Worm (Caenorhabditis elegans) whole organism, L2 larva: Measurements from ENCODE around the gene ikke-1.

Source experiments
- C34F6.9 ChIP-seq: fragments of 150-350 bp; optimal IDR thresholded peaks from 2 replicates; lab custom pipeline; 2014; ENCODE audit warnings: missing biosample characterization, missing genetic modification characterization
- F13H6.1 ChIP-seq: sonication (generic microtip); optimal IDR thresholded peaks from 2 replicates; lab custom pipeline; 2016; ENCODE audit warnings: missing genetic modification characterization, missing compliant biosample characterization
- R02D3.7 ChIP-seq: fragments of 150-350 bp; optimal IDR thresholded peaks from 2 replicates; lab custom pipeline; 2014; ENCODE audit warnings: missing biosample characterization, missing genetic modification characterization
- Y55F3AM.14 ChIP-seq: fragments of 200-800 bp; sonication (Bioruptor generic); optimal IDR thresholded peaks from 2 replicates; lab custom pipeline; 2018; ENCODE audit warnings: mild to moderate bottlenecking, missing genetic modification characterization, missing compliant biosample characterization
- ZK546.5 ChIP-seq: sonication (generic microtip); optimal IDR thresholded peaks from 2 replicates; lab custom pipeline; 2017; ENCODE audit warnings: missing biosample characterization, missing genetic modification characterization
- ama-1 ChIP-seq: fragments of 150-350 bp; optimal IDR thresholded peaks from 2 replicates; lab custom pipeline; 2018; ENCODE audit warnings: inconsistent platforms
- ceh-16 ChIP-seq: fragments of 150-350 bp; optimal IDR thresholded peaks from 2 replicates; lab custom pipeline; 2014; ENCODE audit warnings: missing biosample characterization, missing genetic modification characterization
- crh-2 ChIP-seq: sonication (generic microtip); optimal IDR thresholded peaks from 2 replicates; lab custom pipeline; 2017; ENCODE audit warnings: missing biosample characterization, missing genetic modification characterization
- egl-27 ChIP-seq: sonication (generic microtip); optimal IDR thresholded peaks from 3 replicates; lab custom pipeline; 2017; ENCODE audit warnings: missing biosample characterization, missing genetic modification reagents, missing genetic modification characterization
- elt-1 ChIP-seq: fragments of 150-350 bp; optimal IDR thresholded peaks from 2 replicates; lab custom pipeline; 2014; ENCODE audit warnings: missing biosample characterization, missing genetic modification characterization
- elt-3 ChIP-seq: sonication (generic microtip); optimal IDR thresholded peaks from 2 replicates; lab custom pipeline; 2017; ENCODE audit warnings: missing biosample characterization, missing genetic modification characterization
- fos-1 ChIP-seq: fragments of 150-350 bp; optimal IDR thresholded peaks from 2 replicates; lab custom pipeline; 2014; ENCODE audit warnings: missing biosample characterization, missing genetic modification characterization
- lin-11 ChIP-seq: fragments of 150-350 bp; sonication (generic microtip); optimal IDR thresholded peaks from 2 replicates; lab custom pipeline; 2014; ENCODE audit warnings: missing biosample characterization, missing genetic modification characterization, inconsistent platforms, mixed read lengths
- lin-13 ChIP-seq: fragments of 150-350 bp; optimal IDR thresholded peaks from 2 replicates; lab custom pipeline; 2014; ENCODE audit warnings: missing biosample characterization, missing genetic modification reagents, missing genetic modification characterization
- lsy-2 ChIP-seq, 2 experiments: fragments of 150-350 bp in 1 of 2; sonication (generic microtip) in 1 of 2; optimal IDR thresholded peaks; 2 replicates each; lab custom pipeline; 2014 to 2017; ENCODE audit warnings: missing biosample characterization in 2 of 2, missing genetic modification characterization in 2 of 2
- mab-5 ChIP-seq: fragments of 150-350 bp; optimal IDR thresholded peaks from 2 replicates; lab custom pipeline; 2014; ENCODE audit warnings: missing biosample characterization, missing genetic modification characterization
- nhr-11 ChIP-seq: fragments of 150-350 bp; optimal IDR thresholded peaks from 2 replicates; lab custom pipeline; 2014; ENCODE audit warnings: missing biosample characterization, missing genetic modification characterization
- nhr-12 ChIP-seq: fragments of 150-350 bp; optimal IDR thresholded peaks from 2 replicates; lab custom pipeline; 2014; ENCODE audit warnings: missing biosample characterization, missing genetic modification characterization
- nhr-129 ChIP-seq: fragments of 150-350 bp; optimal IDR thresholded peaks from 2 replicates; lab custom pipeline; 2014; ENCODE audit warnings: missing biosample characterization, missing genetic modification characterization
- nhr-21 ChIP-seq: fragments of 150-350 bp; optimal IDR thresholded peaks from 2 replicates; lab custom pipeline; 2014; ENCODE audit warnings: missing biosample characterization, missing genetic modification characterization
- nhr-23 ChIP-seq: fragments of 150-350 bp; optimal IDR thresholded peaks from 2 replicates; lab custom pipeline; 2014; ENCODE audit warnings: missing biosample characterization, missing genetic modification reagents, missing genetic modification characterization
- nhr-237 ChIP-seq: fragments of 150-350 bp; optimal IDR thresholded peaks from 2 replicates; lab custom pipeline; 2014; ENCODE audit warnings: missing biosample characterization, missing genetic modification characterization
- nhr-6 ChIP-seq: fragments of 150-350 bp; optimal IDR thresholded peaks from 2 replicates; lab custom pipeline; 2014; ENCODE audit warnings: missing biosample characterization, missing genetic modification characterization
- nhr-77 ChIP-seq: fragments of 150-350 bp; optimal IDR thresholded peaks from 2 replicates; lab custom pipeline; 2014; ENCODE audit warnings: missing biosample characterization, missing genetic modification characterization
- peb-1 ChIP-seq: fragments of 150-350 bp; optimal IDR thresholded peaks from 2 replicates; lab custom pipeline; 2014; ENCODE audit warnings: missing biosample characterization, missing genetic modification characterization
- sem-4 ChIP-seq: fragments of 150-350 bp; optimal IDR thresholded peaks from 2 replicates; lab custom pipeline; 2014; ENCODE audit warnings: missing biosample characterization, missing genetic modification reagents, missing genetic modification characterization
- sma-3 ChIP-seq: sonication (generic microtip); optimal IDR thresholded peaks from 2 replicates; lab custom pipeline; 2016; ENCODE audit warnings: missing genetic modification reagents, missing genetic modification characterization, missing compliant biosample characterization
- sma-9 ChIP-seq, 2 experiments: fragments of 150-350 bp in 1 of 2; sonication (generic microtip) in 1 of 2; optimal IDR thresholded peaks; 2 replicates each; lab custom pipeline; 2014 to 2016; ENCODE audit warnings: missing genetic modification characterization in 2 of 2, mild to moderate bottlenecking in 1 of 2, missing biosample characterization in 1 of 2, missing compliant biosample characterization in 1 of 2, missing genetic modification reagents in 1 of 2, moderate library complexity in 1 of 2
- snpc-4 ChIP-seq: fragments of 150-350 bp; optimal IDR thresholded peaks from 2 replicates; lab custom pipeline; 2014; ENCODE audit warnings: missing biosample characterization, missing genetic modification characterization
- unc-39 ChIP-seq: fragments of 150-350 bp; optimal IDR thresholded peaks from 2 replicates; lab custom pipeline; 2014; ENCODE audit warnings: missing biosample characterization, missing genetic modification characterization
- ztf-11 ChIP-seq: sonication (generic microtip); optimal IDR thresholded peaks from 2 replicates; lab custom pipeline; 2017; ENCODE audit warnings: missing biosample characterization, missing genetic modification characterization
- ztf-4 ChIP-seq: fragments of 150-350 bp; optimal IDR thresholded peaks from 2 replicates; lab custom pipeline; 2014; ENCODE audit warnings: missing biosample characterization, missing genetic modification characterization

Gene ikke-1

ce11 chrIII:9075539-9075938 lies 25.0 kb upstream of the ikke-1 start, which contains the start of gene F02A9.7:
F02A9.7 (minus strand) TSS chrIII:9075639.
- TF ChIP-seq ZK546.5 (tag; lab: Kevin White, UChicago), result no peak
- TF ChIP-seq ztf-4 (tag; lab: Kevin White, UChicago), result no peak
- TF ChIP-seq Y55F3AM.14 (GFP tag; lab: Kevin White, UChicago), result no peak
- TF ChIP-seq snpc-4, result no peak
- no peak for TF ChIP-seq ama-1
- no peak for TF ChIP-seq sma-9 (GFP tag; optimal IDR thresholded peaks at IDR 0.05; lab: Kevin White, UChicago)
- TF ChIP-seq sma-9 (tag; optimal IDR thresholded peaks at IDR 0.05; lab: Kevin White, UChicago), result no peak
- TF ChIP-seq egl-27 (tag; lab: Kevin White, UChicago), result no peak
- no peak for TF ChIP-seq nhr-23 (tag; lab: Kevin White, UChicago)
- no peak for TF ChIP-seq R02D3.7 (tag; lab: Kevin White, UChicago)
- no peak for TF ChIP-seq nhr-6 (tag; lab: Kevin White, UChicago)
- no peak for TF ChIP-seq nhr-77 (tag; lab: Kevin White, UChicago)
- TF ChIP-seq sma-3 (GFP tag; lab: Kevin White, UChicago), result no peak

ce11 chrIII:9072704-9073103 lies 22.2 kb upstream of the ikke-1 start:
- TF ChIP-seq sma-9 (GFP tag; optimal IDR thresholded peaks at IDR 0.05; lab: Kevin White, UChicago) (no peak), sma-9 (tag; optimal IDR thresholded peaks at IDR 0.05; lab: Kevin White, UChicago) (no peak), nhr-129 (tag; lab: Kevin White, UChicago) (no peak), lsy-2 (tag; optimal IDR thresholded peaks at IDR 0.05; lab: Kevin White, UChicago) (no peak), nhr-11 (tag; lab: Kevin White, UChicago) (no peak), nhr-12 (tag; lab: Kevin White, UChicago) (no peak), Y55F3AM.14 (GFP tag; lab: Kevin White, UChicago) (no peak), elt-1 (tag; lab: Kevin White, UChicago) (no peak), unc-39 (tag; lab: Kevin White, UChicago) (no peak), peb-1 (no peak), nhr-23 (tag; lab: Kevin White, UChicago) (no peak), elt-3 (tag; lab: Kevin White, UChicago) (no peak), nhr-237 (no peak)
- TF ChIP-seq, all 48 proteins: peak for 0

- TF ChIP-seq nhr-21, result no peak
- TF ChIP-seq ceh-16 (tag; lab: Kevin White, UChicago), result no peak
- no peak for TF ChIP-seq nhr-129 (tag; lab: Kevin White, UChicago)
- no peak for TF ChIP-seq lin-11 (tag; lab: Kevin White, UChicago)
- no peak for TF ChIP-seq sma-9 (GFP tag; optimal IDR thresholded peaks at IDR 0.05; lab: Kevin White, UChicago)
- TF ChIP-seq sma-9 (tag; optimal IDR thresholded peaks at IDR 0.05; lab: Kevin White, UChicago), result no peak
- no peak for TF ChIP-seq sem-4 (tag; lab: Kevin White, UChicago)
- TF ChIP-seq elt-1 (tag; lab: Kevin White, UChicago), result no peak
- TF ChIP-seq ztf-4 (tag; lab: Kevin White, UChicago), result no peak
- no peak for TF ChIP-seq nhr-23 (tag; lab: Kevin White, UChicago)
- TF ChIP-seq snpc-4, result no peak
- no peak for TF ChIP-seq sma-3 (GFP tag; lab: Kevin White, UChicago)
- no peak for TF ChIP-seq fos-1 (tag; lab: Kevin White, UChicago)
- no peak for TF ChIP-seq F13H6.1 (tag; lab: Kevin White, UChicago)
- no peak for TF ChIP-seq elt-3 (tag; lab: Kevin White, UChicago)
- no peak for TF ChIP-seq mab-5 (tag; lab: Kevin White, UChicago)
Measured at ce11 chrIII:9071372-9071771, 20.9 kb upstream of the ikke-1 start, which contains the start of gene lin-12. lin-12 (minus strand) TSS chrIII:9071472.

DNA sequence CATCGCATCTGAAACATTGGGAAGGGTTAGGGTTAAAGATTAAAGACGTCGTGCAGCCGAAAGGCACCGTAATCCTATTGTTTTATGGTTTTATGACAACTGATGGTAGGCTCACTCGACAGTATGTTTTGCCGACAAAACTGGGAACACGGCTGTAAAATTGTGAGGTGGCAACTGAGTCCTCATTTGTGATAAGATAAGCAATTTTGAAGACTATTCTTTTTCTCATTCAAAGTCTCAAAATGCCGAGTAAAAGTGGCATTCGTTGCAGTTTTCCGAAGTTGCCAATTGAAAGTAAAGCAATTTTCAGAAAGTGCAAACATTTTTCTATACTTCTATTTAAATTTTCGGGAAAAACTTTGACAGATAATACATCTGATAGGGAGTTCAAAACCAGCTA lies 19.2 kb upstream of the ikke-1 start:
- no peak for TF ChIP-seq ama-1
- no peak for TF ChIP-seq elt-3 (tag; lab: Kevin White, UChicago)
- no peak for TF ChIP-seq ztf-11 (tag; lab: Kevin White, UChicago)
- no peak for TF ChIP-seq F13H6.1 (tag; lab: Kevin White, UChicago)

- TF ChIP-seq lsy-2 (tag; optimal IDR thresholded peaks at IDR 0.05; lab: Kevin White, UChicago) (peak in 1 of 2 experiments; percentile 35), nhr-21 (no peak), C34F6.9 (tag; lab: Kevin White, UChicago) (no peak), lin-13 (GFP tag; lab: Kevin White, UChicago) (no peak), crh-2 (tag; lab: Kevin White, UChicago) (peak; percentile 21), mab-5 (tag; lab: Kevin White, UChicago) (no peak)
- TF ChIP-seq, all 48 proteins: peak for 2
Measured at ce11 chrIII:9060267-9060666, 9.8 kb upstream of the ikke-1 start.
